Worm (Caenorhabditis elegans) whole organism, mixed stage, embryonic: ENCODE results near the gene B0416.5.

Experiments
- blmp-1 ChIP-seq: fragments of 150-350 bp; optimal IDR thresholded peaks from 2 replicates; lab custom pipeline; 2014; ENCODE audit warnings: missing biosample characterization, missing genetic modification characterization
- ces-1 ChIP-seq: fragments of 150-350 bp; optimal IDR thresholded peaks from 2 replicates; lab custom pipeline; 2014; ENCODE audit warnings: missing biosample characterization, missing genetic modification reagents, missing genetic modification characterization
- snpc-4 ChIP-seq: fragments of 150-350 bp; optimal IDR thresholded peaks from 2 replicates; lab custom pipeline; 2014; ENCODE audit warnings: missing biosample characterization, missing genetic modification characterization
- ztf-11 ChIP-seq: fragments of 150-350 bp; optimal IDR thresholded peaks from 2 replicates; lab custom pipeline; 2014; ENCODE audit warnings: missing biosample characterization, missing genetic modification characterization

- TF ChIP-seq blmp-1 (tag; lab: Kevin White, UChicago) (no peak), ztf-11 (tag; lab: Kevin White, UChicago) (no peak), ces-1 (no peak), snpc-4 (tag; lab: Kevin White, UChicago) (no peak)
These were observed 38.6 kb downstream of the B0416.5 start, which contains the start of gene vav-1 for ce11 chrX:9232037-9232436.
